Worm (Caenorhabditis elegans) whole organism, L4 larva: Measurements from ENCODE around the gene C09H10.5.

ENCODE experiments used
- D1046.2 ChIP-seq: fragments of 200-800 bp; sonication (Bioruptor generic); IDR thresholded peaks from 2 replicates; pipeline ENCODE4 v1.3.6; 2022; ENCODE audit warnings: missing genetic modification characterization, missing compliant biosample characterization
- T20F7.1 ChIP-seq: fragments of 200-800 bp; sonication (Bioruptor generic); optimal IDR thresholded peaks from 2 replicates; lab custom pipeline; 2018; ENCODE audit warnings: mild to moderate bottlenecking, missing genetic modification characterization, missing compliant biosample characterization
- Y48G9A.11 ChIP-seq: fragments of 200-800 bp; sonication (Bioruptor generic); IDR thresholded peaks from 2 replicates; pipeline ENCODE4 v1.3.6; 2022; ENCODE audit warnings: missing genetic modification reagents, missing genetic modification characterization, missing compliant biosample characterization
- ZK546.5 ChIP-seq, 2 experiments: sonication (generic microtip); optimal IDR thresholded peaks; 2 replicates each; lab custom pipeline; 2017; ENCODE audit warnings: missing biosample characterization in 2 of 2, missing genetic modification characterization in 2 of 2
- aha-1 ChIP-seq: fragments of 150-350 bp; peaks from one replicate; lab custom pipeline; 2014; ENCODE audit warnings: missing biosample characterization, missing genetic modification characterization
- aly-2 ChIP-seq: sonication (generic microtip); optimal IDR thresholded peaks from 2 replicates; lab custom pipeline; 2018; ENCODE audit warnings: missing biosample characterization, missing genetic modification characterization
- arid-1 ChIP-seq: fragments of 200-800 bp; sonication (Bioruptor generic); conservative IDR thresholded peaks from 2 replicates; pipeline ENCODE4 v1.3.6; 2022; ENCODE audit warnings: missing genetic modification reagents, missing genetic modification characterization, missing compliant biosample characterization
- ceh-20 ChIP-seq: fragments of 200-800 bp; sonication (Bioruptor generic); IDR thresholded peaks from 2 replicates; pipeline ENCODE4 v1.3.6; 2022; ENCODE audit warnings: missing genetic modification reagents, missing genetic modification characterization, missing compliant biosample characterization
- ceh-32 ChIP-seq: sonication (generic microtip); optimal IDR thresholded peaks from 2 replicates; lab custom pipeline; 2016; ENCODE audit warnings: mild to moderate bottlenecking, missing genetic modification characterization, missing compliant biosample characterization; ENCODE audit not compliant: poor library complexity
- ceh-62 ChIP-seq: sonication (generic microtip); optimal IDR thresholded peaks from 2 replicates; lab custom pipeline; 2017; ENCODE audit warnings: missing biosample characterization, missing genetic modification characterization
- daf-16 ChIP-seq, 3 experiments: sonication (generic microtip); optimal IDR thresholded peaks; 2 replicates each; lab custom pipeline; 2016 to 2017; ENCODE audit warnings: missing genetic modification characterization in 3 of 3, missing genetic modification reagents in 3 of 3, mild to moderate bottlenecking in 2 of 3, missing compliant biosample characterization in 2 of 3, missing biosample characterization in 1 of 3, moderate library complexity in 1 of 3
- dmd-6 ChIP-seq: fragments of 200-800 bp; sonication (Bioruptor generic); IDR thresholded peaks from 2 replicates; pipeline ENCODE4 v1.3.6; 2022; ENCODE audit warnings: missing genetic modification reagents, missing genetic modification characterization, missing compliant biosample characterization
- dve-1 ChIP-seq: sonication (generic microtip); optimal IDR thresholded peaks from 2 replicates; lab custom pipeline; 2017; ENCODE audit warnings: antibody characterized with exemption, mild to moderate bottlenecking, missing genetic modification characterization, missing compliant biosample characterization; ENCODE audit not compliant: insufficient read depth
- egl-27 ChIP-seq: sonication (generic microtip); optimal IDR thresholded peaks from 3 replicates; lab custom pipeline; 2017; ENCODE audit warnings: missing biosample characterization, missing genetic modification reagents, missing genetic modification characterization
- fos-1 ChIP-seq: fragments of 150-350 bp; optimal IDR thresholded peaks from 2 replicates; lab custom pipeline; 2014; ENCODE audit warnings: missing biosample characterization, missing genetic modification characterization
- hif-1 ChIP-seq, 2 experiments: sonication (generic microtip); optimal IDR thresholded peaks; 2 replicates each; lab custom pipeline; 2016 to 2017; ENCODE audit warnings: missing compliant biosample characterization in 2 of 2, missing genetic modification characterization in 2 of 2, missing genetic modification reagents in 2 of 2, missing genotype in 2 of 2, mild to moderate bottlenecking in 1 of 2
- hlh-11 ChIP-seq: fragments of 200-800 bp; sonication (Bioruptor generic); optimal IDR thresholded peaks from 2 replicates; lab custom pipeline; 2018; ENCODE audit warnings: mild to moderate bottlenecking, missing genetic modification characterization, missing compliant biosample characterization
- hlh-30 ChIP-seq: sonication (generic microtip); optimal IDR thresholded peaks from 2 replicates; lab custom pipeline; 2017; ENCODE audit warnings: antibody characterized with exemption, mild to moderate bottlenecking, missing genetic modification characterization, missing compliant biosample characterization; ENCODE audit not compliant: insufficient read depth
- hmg-1.1 ChIP-seq: fragments of 200-800 bp; sonication (Bioruptor generic); IDR thresholded peaks from 2 replicates; pipeline ENCODE4 v1.3.6; 2022; ENCODE audit warnings: missing genetic modification reagents, missing genetic modification characterization, missing compliant biosample characterization
- lin-13 ChIP-seq: fragments of 150-350 bp; optimal IDR thresholded peaks from 2 replicates; lab custom pipeline; 2014; ENCODE audit warnings: missing biosample characterization, missing genetic modification reagents, missing genetic modification characterization
- lin-15B ChIP-seq: fragments of 150-350 bp; sonication (generic microtip); optimal IDR thresholded peaks from 3 replicates; lab custom pipeline; 2014; ENCODE audit warnings: missing biosample characterization, missing genetic modification characterization
- lin-38 ChIP-seq: fragments of 200-800 bp; sonication (Bioruptor generic); IDR thresholded peaks from 2 replicates; pipeline ENCODE4 v1.3.6; 2022; ENCODE audit warnings: missing genetic modification reagents, missing genetic modification characterization, missing compliant biosample characterization
- lin-39 ChIP-seq: fragments of 150-350 bp; optimal IDR thresholded peaks from 2 replicates; lab custom pipeline; 2014; ENCODE audit warnings: missing biosample characterization, missing genetic modification reagents, missing genetic modification characterization
- lsy-2 ChIP-seq, 2 experiments: fragments of 150-350 bp in 1 of 2; sonication (generic microtip) in 1 of 2; optimal IDR thresholded peaks; 2 replicates each; lab custom pipeline; 2014 to 2017; ENCODE audit warnings: missing biosample characterization in 2 of 2, missing genetic modification characterization in 2 of 2
- mdl-1 ChIP-seq, 2 experiments: fragments of 150-350 bp in 1 of 2; sonication (generic microtip) in 1 of 2; optimal IDR thresholded peaks; 2 replicates each; lab custom pipeline; 2014 to 2017; ENCODE audit warnings: missing biosample characterization in 2 of 2, missing genetic modification characterization in 2 of 2
- mep-1 ChIP-seq: fragments of 150-350 bp; sonication (generic microtip); optimal IDR thresholded peaks from 3 replicates; lab custom pipeline; 2014; ENCODE audit warnings: missing biosample characterization, missing genetic modification characterization
- mes-2 ChIP-seq: sonication (generic microtip); optimal IDR thresholded peaks from 2 replicates; lab custom pipeline; 2016; ENCODE audit warnings: missing genotype, mild to moderate bottlenecking, missing genetic modification characterization, missing compliant biosample characterization; ENCODE audit not compliant: poor library complexity, severe bottlenecking
- mxl-3 ChIP-seq: fragments of 200-800 bp; sonication (Bioruptor generic); optimal IDR thresholded peaks from 2 replicates; lab custom pipeline; 2018; ENCODE audit warnings: mild to moderate bottlenecking, missing genetic modification characterization, missing compliant biosample characterization
- nhr-102 ChIP-seq: sonication (generic microtip); optimal IDR thresholded peaks from 2 replicates; lab custom pipeline; 2016; ENCODE audit warnings: mild to moderate bottlenecking, missing genetic modification characterization, moderate library complexity, missing compliant biosample characterization
- nhr-11 ChIP-seq: fragments of 150-350 bp; optimal IDR thresholded peaks from 2 replicates; lab custom pipeline; 2014; ENCODE audit warnings: missing biosample characterization, missing genetic modification characterization
- nhr-111 ChIP-seq: fragments of 200-800 bp; sonication (Bioruptor generic); optimal IDR thresholded peaks from 2 replicates; lab custom pipeline; 2018; ENCODE audit warnings: mild to moderate bottlenecking, missing genetic modification characterization, missing compliant biosample characterization
- nhr-25 ChIP-seq: sonication (generic microtip); optimal IDR thresholded peaks from 2 replicates; lab custom pipeline; 2017; ENCODE audit warnings: missing genetic modification characterization, mild to moderate bottlenecking, missing compliant biosample characterization, antibody characterized with exemption, moderate library complexity, borderline replicate concordance; ENCODE audit not compliant: insufficient read depth
- nhr-28 ChIP-seq: fragments of 150-350 bp; optimal IDR thresholded peaks from 2 replicates; lab custom pipeline; 2014; ENCODE audit warnings: missing biosample characterization, missing genetic modification characterization
- nhr-6 ChIP-seq: fragments of 150-350 bp; optimal IDR thresholded peaks from 2 replicates; lab custom pipeline; 2014; ENCODE audit warnings: missing biosample characterization, missing genetic modification characterization
- nhr-77 ChIP-seq: fragments of 150-350 bp; optimal IDR thresholded peaks from 2 replicates; lab custom pipeline; 2014; ENCODE audit warnings: missing biosample characterization, missing genetic modification characterization
- pha-4 ChIP-seq, 2 experiments: fragments of 150-350 bp in 1 of 2; fragments of 200-800 bp in 1 of 2; sonication (Bioruptor generic) in 1 of 2; IDR thresholded peaks in 1 of 2; optimal IDR thresholded peaks in 1 of 2; 2 replicates each; pipeline versions ENCODE4 v1.3.6 to Lab custom; 2014 to 2022; ENCODE audit warnings: missing genetic modification characterization in 2 of 2, missing genetic modification reagents in 2 of 2, missing biosample characterization in 1 of 2, missing compliant biosample characterization in 1 of 2
- php-3 ChIP-seq: fragments of 200-800 bp; sonication (Bioruptor generic); IDR thresholded peaks from 2 replicates; pipeline ENCODE4 v1.3.6; 2022; ENCODE audit warnings: missing genetic modification reagents, missing genetic modification characterization, missing compliant biosample characterization
- pqm-1 ChIP-seq: sonication (generic microtip); optimal IDR thresholded peaks from 2 replicates; lab custom pipeline; 2017; ENCODE audit warnings: missing biosample characterization, missing genetic modification characterization
- spr-1 ChIP-seq: sonication (generic microtip); optimal IDR thresholded peaks from 2 replicates; lab custom pipeline; 2016; ENCODE audit warnings: mild to moderate bottlenecking, missing genetic modification characterization, missing compliant biosample characterization
- tra-1 ChIP-seq: fragments of 200-800 bp; sonication (Bioruptor generic); IDR thresholded peaks from 2 replicates; pipeline ENCODE4 v1.3.6; 2022; ENCODE audit warnings: missing genetic modification reagents, missing genetic modification characterization, missing compliant biosample characterization
- unc-130 ChIP-seq: sonication (generic microtip); optimal IDR thresholded peaks from 2 replicates; lab custom pipeline; 2016; ENCODE audit warnings: missing genetic modification reagents, missing genetic modification characterization, missing compliant biosample characterization
- unc-39 ChIP-seq: sonication (generic microtip); optimal IDR thresholded peaks from 2 replicates; lab custom pipeline; 2017; ENCODE audit warnings: missing biosample characterization, missing genetic modification characterization
- unc-62 ChIP-seq, 3 experiments: fragments of 150-350 bp in 1 of 3; sonication (generic microtip); optimal IDR thresholded peaks in 2 of 3; peaks in 1 of 3; 1 replicate in 1 of 3; 2 replicates in 2 of 3; lab custom pipeline; 2014 to 2017; ENCODE audit warnings: missing biosample characterization in 3 of 3, missing genetic modification characterization in 3 of 3, missing genetic modification reagents in 3 of 3, missing genotype in 1 of 3
- zag-1 ChIP-seq: fragments of 150-350 bp; optimal IDR thresholded peaks from 2 replicates; lab custom pipeline; 2014; ENCODE audit warnings: missing biosample characterization, missing genetic modification characterization

Gene C09H10.5

ce11 chrII:11099841-11100240, 3.7 kb downstream of the C09H10.5 start, which contains the start of gene C09H10.4:
TSS of gene C09H10.4 (plus strand) at chrII:11100141.
- no peak for TF ChIP-seq lin-13 (GFP tag; lab: Kevin White, UChicago)
- TF ChIP-seq php-3, result no peak
- TF ChIP-seq ceh-20, result no peak
- TF ChIP-seq ceh-62 (tag; lab: Kevin White, UChicago), result no peak
- 0 out of 2 replicates have a peak, but pooled peaks have one; percentile 11 for TF ChIP-seq pha-4 (GFP tag; IDR thresholded peaks at IDR 0.05; lab: Robert Waterston, UW)
- no peak for TF ChIP-seq pha-4 (tag; optimal IDR thresholded peaks at IDR 0.05; lab: Kevin White, UChicago)
- peak in 1 of 2 experiments; percentile 36 for TF ChIP-seq unc-62 (GFP tag; optimal IDR thresholded peaks at IDR 0.05 in 1 of 2; lab: Kevin White, UChicago)
- no peak for TF ChIP-seq unc-62 (tag; optimal IDR thresholded peaks at IDR 0.05; lab: Kevin White, UChicago)
- no peak for TF ChIP-seq tra-1 (GFP tag; lab: Robert Waterston, UW)
- TF ChIP-seq egl-27 (tag; lab: Kevin White, UChicago), result no peak

DNA sequence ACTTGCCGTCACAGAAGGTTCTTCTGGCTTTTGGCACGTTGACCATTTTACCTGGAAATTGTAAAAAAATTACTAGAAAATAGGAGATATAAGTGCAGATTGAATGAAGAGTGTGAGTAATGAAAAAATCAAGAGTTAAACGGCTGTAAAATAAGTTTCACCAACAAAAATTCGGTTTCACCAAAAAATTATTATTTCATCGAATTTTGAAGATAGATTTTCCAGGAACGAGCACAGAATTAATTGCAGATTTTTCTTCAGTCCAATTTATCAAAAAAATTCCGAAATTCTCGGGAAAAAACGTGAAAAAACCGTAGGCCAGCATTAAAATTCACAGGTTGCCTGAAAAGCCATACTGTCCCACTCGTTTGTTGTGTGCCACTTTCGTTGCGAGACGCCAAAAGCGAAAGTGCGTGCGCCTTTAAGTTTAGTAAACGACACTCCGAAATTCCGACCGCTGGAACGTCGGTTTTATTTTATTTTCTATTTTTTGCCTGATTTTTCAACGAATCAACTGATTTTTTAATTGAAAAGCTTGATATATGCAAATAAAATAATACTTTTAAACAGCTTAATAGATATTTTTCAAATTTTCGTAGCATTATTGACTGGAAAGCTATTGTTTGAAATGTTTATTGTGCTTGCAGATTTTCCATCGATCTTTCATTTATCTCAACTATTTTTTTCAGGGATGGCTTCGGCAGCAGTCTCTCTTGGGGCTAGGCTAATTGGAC, 6.2 kb downstream of the C09H10.5 start, which contains the start of the genes rpl-36.A and nuo-1:
Gene rpl-36.A (minus strand): TSS at position 51 of the 734 bp plus-strand sequence.
Gene nuo-1 (plus strand): TSS at position 684 of the 734 bp plus-strand sequence.
- TF ChIP-seq mep-1 (tag; lab: Kevin White, UChicago), result peak; percentile 85
- peak; percentile 78 for TF ChIP-seq lin-38 (GFP tag; lab: Robert Waterston, UW)
- peak; percentile 83 for TF ChIP-seq Y48G9A.11 (GFP tag; lab: Robert Waterston, UW)
- peak; percentile 86 for TF ChIP-seq mes-2 (tag; lab: Kevin White, UChicago)
- no peak for TF ChIP-seq aly-2 (tag; lab: Kevin White, UChicago)
- TF ChIP-seq lin-39 (tag; lab: Kevin White, UChicago), result no peak
- peak in 1 of 2 experiments; percentile 74 for TF ChIP-seq hif-1 (tag; optimal IDR thresholded peaks at IDR 0.05; lab: Kevin White, UChicago)
- TF ChIP-seq hlh-11 (tag; lab: Kevin White, UChicago), result peak; percentile 80
- no peak for TF ChIP-seq pqm-1
- TF ChIP-seq nhr-111 (GFP tag; lab: Kevin White, UChicago), result no peak
- no peak for TF ChIP-seq lin-15B (tag; lab: Kevin White, UChicago)
- TF ChIP-seq egl-27 (tag; lab: Kevin White, UChicago), result no peak
- peak; percentile 67 for TF ChIP-seq nhr-11 (tag; lab: Kevin White, UChicago)
- TF ChIP-seq daf-16 (GFP tag; optimal IDR thresholded peaks at IDR 0.05; lab: Kevin White, UChicago), result no peak
- TF ChIP-seq daf-16 (tag; optimal IDR thresholded peaks at IDR 0.05; lab: Kevin White, UChicago), result peak; percentile 41
- no peak for TF ChIP-seq zag-1 (tag; lab: Kevin White, UChicago)
- TF ChIP-seq dve-1 (tag; lab: Kevin White, UChicago), result peak; percentile 71
- TF ChIP-seq spr-1 (tag; lab: Kevin White, UChicago), result peak; percentile 20
- TF ChIP-seq unc-62 (GFP tag; optimal IDR thresholded peaks at IDR 0.05 in 1 of 2; lab: Kevin White, UChicago), result peak in 1 of 2 experiments; percentile 50
- TF ChIP-seq unc-62 (tag; optimal IDR thresholded peaks at IDR 0.05; lab: Kevin White, UChicago), result no peak
- TF ChIP-seq arid-1 (GFP tag; lab: Robert Waterston, UW), result no peak
- peak; percentile 9 for TF ChIP-seq nhr-25 (tag; lab: Kevin White, UChicago)
- TF ChIP-seq lin-13 (GFP tag; lab: Kevin White, UChicago), result peak; percentile 54
- no peak for TF ChIP-seq ceh-62 (tag; lab: Kevin White, UChicago)
- TF ChIP-seq unc-130, result peak; percentile 50
- TF ChIP-seq ceh-32 (tag; lab: Kevin White, UChicago), result no peak
- peak; percentile 76 for TF ChIP-seq hlh-30 (tag; lab: Kevin White, UChicago)
- TF ChIP-seq mxl-3, result peak; percentile 36
- peak; percentile 98 for TF ChIP-seq D1046.2 (GFP tag; lab: Robert Waterston, UW)
- peak; percentile 91 to 99 for TF ChIP-seq lsy-2 (tag; optimal IDR thresholded peaks at IDR 0.05; lab: Kevin White, UChicago)
- peak in 1 of 2 experiments; percentile 6 for TF ChIP-seq ZK546.5 (tag; optimal IDR thresholded peaks at IDR 0.05; lab: Kevin White, UChicago)
- TF ChIP-seq mdl-1 (tag; optimal IDR thresholded peaks at IDR 0.05; lab: Kevin White, UChicago), result peak in 1 of 2 experiments; percentile 27
- peak; percentile 49 for TF ChIP-seq dmd-6 (GFP tag; lab: Robert Waterston, UW)
- TF ChIP-seq fos-1 (tag; lab: Kevin White, UChicago), result no peak
- TF ChIP-seq aha-1, result peak; percentile 58
- TF ChIP-seq unc-39 (tag; lab: Kevin White, UChicago), result no peak
- TF ChIP-seq nhr-77 (tag; lab: Kevin White, UChicago), result peak; percentile 86
- TF ChIP-seq T20F7.1, result peak; percentile 96
- peak; percentile 22 for TF ChIP-seq nhr-102 (tag; lab: Kevin White, UChicago)
- TF ChIP-seq nhr-6, result peak; percentile 81
- peak; percentile 43; the same call in 1 of the 2 replicates for TF ChIP-seq ceh-20
- TF ChIP-seq nhr-28 (tag; lab: Kevin White, UChicago), result peak; percentile 48
- peak; percentile 72 for TF ChIP-seq hmg-1.1
